Worm (Caenorhabditis elegans): ENCODE measurements around the gene C17H12.6.
A peak's percentile ranks its signal among the peaks of the same experiment; 100 is the strongest.

Gene C17H12.6

ce11 chrIV:6839091-6839522, 16.8 kb upstream of the C17H12.6 start (continued):
- TF ChIP-seq F26F4.8 (GFP tag; conservative IDR thresholded peaks at IDR 0.05) (no peak), lin-1 (GFP tag; IDR thresholded peaks at IDR 0.05) (0 out of 2 replicates have a peak, but pooled peaks have one; percentile 37), pha-4 (GFP tag; IDR thresholded peaks at IDR 0.05) (peak; percentile 54), pha-4 (tag; optimal IDR thresholded peaks at IDR 0.05) (peak; percentile 89), nhr-48 (tag; optimal IDR thresholded peaks at IDR 0.05) (peak; percentile 88), nhr-102 (tag; optimal IDR thresholded peaks at IDR 0.05) (peak; percentile 71), ces-1 (GFP tag; optimal IDR thresholded peaks at IDR 0.05) (no peak), dpl-1 (GFP tag; optimal IDR thresholded peaks at IDR 0.05) (peak; percentile 28), nhr-11 (tag; optimal IDR thresholded peaks at IDR 0.05) (peak; percentile 85), T20F7.1 (GFP tag; optimal IDR thresholded peaks at IDR 0.05) (peak; percentile 55), vab-7 (GFP tag; IDR thresholded peaks at IDR 0.05) (peak; percentile 27; the same call in 1 of the 2 replicates), hmg-1.1 (GFP tag; IDR thresholded peaks at IDR 0.05) (peak; percentile 79), ZK337.2 (GFP tag; IDR thresholded peaks at IDR 0.05) (peak; percentile 98), fkh-10 (GFP tag; optimal IDR thresholded peaks at IDR 0.05) (peak; percentile 33), snpc-4 (tag; optimal IDR thresholded peaks at IDR 0.05) (no peak), daf-16 (GFP tag; optimal IDR thresholded peaks at IDR 0.05) (peak in 1 of 2 experiments; percentile 54), daf-16 (tag; optimal IDR thresholded peaks at IDR 0.05) (peak; percentile 83), tra-1 (GFP tag; IDR thresholded peaks at IDR 0.05) (peak; percentile 72), arid-1 (GFP tag; conservative IDR thresholded peaks at IDR 0.05) (no peak)

ce11 chrIV:6836769-6837168, 14.5 kb upstream of the C17H12.6 start:
- no peak for TF ChIP-seq lin-38 (GFP tag; IDR thresholded peaks at IDR 0.05)
- TF ChIP-seq ceh-20 (GFP tag; IDR thresholded peaks at IDR 0.05) = 0 out of 2 replicates have a peak, but pooled peaks have one; percentile 43
- peak; percentile 92 for TF ChIP-seq aha-1 (tag)
- TF ChIP-seq hlh-30 (tag; optimal IDR thresholded peaks at IDR 0.05; ENCODE audit: insufficient read depth) = peak; percentile 35

ce11 chrIV:6834705-6835104, 12.4 kb upstream of the C17H12.6 start:
- TF ChIP-seq fkh-10 (GFP tag; optimal IDR thresholded peaks at IDR 0.05) (peak; percentile 86), dpl-1 (GFP tag; optimal IDR thresholded peaks at IDR 0.05) (no peak), ZK337.2 (GFP tag; IDR thresholded peaks at IDR 0.05) (peak; percentile 62; the same call in 1 of the 2 replicates), lin-39 (tag; optimal IDR thresholded peaks at IDR 0.05) (no peak), dmd-9 (GFP tag; IDR thresholded peaks at IDR 0.05) (no peak)

ce11 chrIV:6833617-6834016, 11.3 kb upstream of the C17H12.6 start:
- TF ChIP-seq daf-8 (GFP tag; IDR thresholded peaks at IDR 0.05) = no peak
- no peak for TF ChIP-seq madf-9 (GFP tag; conservative IDR thresholded peaks at IDR 0.05)
- no peak for TF ChIP-seq set-16 (GFP tag; IDR thresholded peaks at IDR 0.05)
- no peak for TF ChIP-seq lin-1 (GFP tag; IDR thresholded peaks at IDR 0.05)
- peak; percentile 33 for TF ChIP-seq hlh-11 (tag; optimal IDR thresholded peaks at IDR 0.05)
- no peak for TF ChIP-seq F10B5.3 (tag; optimal IDR thresholded peaks at IDR 0.05)
- TF ChIP-seq ZK546.5 (tag; optimal IDR thresholded peaks at IDR 0.05) = no peak
- no peak for TF ChIP-seq ztf-7 (tag; optimal IDR thresholded peaks at IDR 0.05)
- no peak for TF ChIP-seq sdz-12 (GFP tag; optimal IDR thresholded peaks at IDR 0.05)
- no peak for TF ChIP-seq gei-8 (GFP tag; optimal IDR thresholded peaks at IDR 0.05)
- TF ChIP-seq ceh-20 (GFP tag; IDR thresholded peaks at IDR 0.05) = peak; percentile 61; the same call in 1 of the 2 replicates
- no peak for TF ChIP-seq lin-39 (tag; optimal IDR thresholded peaks at IDR 0.05)
- no peak for TF ChIP-seq duxl-1 (tag; optimal IDR thresholded peaks at IDR 0.05; ENCODE audit: poor library complexity)
- peak; percentile 20 for TF ChIP-seq nhr-28 (tag; optimal IDR thresholded peaks at IDR 0.05)
- TF ChIP-seq nhr-77 (tag; optimal IDR thresholded peaks at IDR 0.05) = no peak
- 0 out of 2 replicates have a peak, but pooled peaks have one; percentile 33 for TF ChIP-seq php-3 (GFP tag; IDR thresholded peaks at IDR 0.05)
- no peak for TF ChIP-seq tag-97 (GFP tag; IDR thresholded peaks at IDR 0.05)
- TF ChIP-seq zfp-2 (tag; optimal IDR thresholded peaks at IDR 0.05) = no peak

All from whole organism, L4 larva.